Worm (Caenorhabditis elegans) whole organism, L2 larva: Measurements from ENCODE around the gene degt-1.

Experiments used
- F13H6.1 ChIP-seq: sonication (generic microtip); optimal IDR thresholded peaks from 2 replicates; lab custom pipeline; 2016; ENCODE audit warnings: missing genetic modification characterization, missing compliant biosample characterization
- R02D3.7 ChIP-seq: fragments of 150-350 bp; optimal IDR thresholded peaks from 2 replicates; lab custom pipeline; 2014; ENCODE audit warnings: missing biosample characterization, missing genetic modification characterization
- aly-2 ChIP-seq: fragments of 150-350 bp; optimal IDR thresholded peaks from 2 replicates; lab custom pipeline; 2014; ENCODE audit warnings: missing biosample characterization, missing genetic modification characterization
- blmp-1 ChIP-seq: sonication (generic microtip); optimal IDR thresholded peaks from 2 replicates; lab custom pipeline; 2017; ENCODE audit warnings: missing genetic modification characterization, mild to moderate bottlenecking, missing compliant biosample characterization, antibody characterized with exemption, moderate library complexity; ENCODE audit not compliant: insufficient read depth
- ceh-82 ChIP-seq: fragments of 150-350 bp; optimal IDR thresholded peaks from 2 replicates; lab custom pipeline; 2014; ENCODE audit warnings: missing biosample characterization, missing genetic modification characterization
- crh-2 ChIP-seq: sonication (generic microtip); optimal IDR thresholded peaks from 2 replicates; lab custom pipeline; 2017; ENCODE audit warnings: missing biosample characterization, missing genetic modification characterization
- dmd-4 ChIP-seq: sonication (generic microtip); optimal IDR thresholded peaks from 2 replicates; lab custom pipeline; 2017; ENCODE audit warnings: missing biosample characterization, missing genetic modification characterization
- elt-1 ChIP-seq: fragments of 150-350 bp; optimal IDR thresholded peaks from 2 replicates; lab custom pipeline; 2014; ENCODE audit warnings: missing biosample characterization, missing genetic modification characterization
- elt-3 ChIP-seq: sonication (generic microtip); optimal IDR thresholded peaks from 2 replicates; lab custom pipeline; 2017; ENCODE audit warnings: missing biosample characterization, missing genetic modification characterization
- fos-1 ChIP-seq: fragments of 150-350 bp; optimal IDR thresholded peaks from 2 replicates; lab custom pipeline; 2014; ENCODE audit warnings: missing biosample characterization, missing genetic modification characterization
- gmeb-1 ChIP-seq: fragments of 150-350 bp; optimal IDR thresholded peaks from 2 replicates; lab custom pipeline; 2014; ENCODE audit warnings: missing biosample characterization, missing genetic modification characterization
- lin-13 ChIP-seq: fragments of 150-350 bp; optimal IDR thresholded peaks from 2 replicates; lab custom pipeline; 2014; ENCODE audit warnings: missing biosample characterization, missing genetic modification reagents, missing genetic modification characterization
- lsy-2 ChIP-seq, 2 experiments: fragments of 150-350 bp in 1 of 2; sonication (generic microtip) in 1 of 2; optimal IDR thresholded peaks; 2 replicates each; lab custom pipeline; 2014 to 2017; ENCODE audit warnings: missing biosample characterization in 2 of 2, missing genetic modification characterization in 2 of 2
- mab-5 ChIP-seq: fragments of 150-350 bp; optimal IDR thresholded peaks from 2 replicates; lab custom pipeline; 2014; ENCODE audit warnings: missing biosample characterization, missing genetic modification characterization
- mbf-1 ChIP-seq: sonication (generic microtip); optimal IDR thresholded peaks from 2 replicates; lab custom pipeline; 2017; ENCODE audit warnings: missing biosample characterization, missing genetic modification characterization
- nhr-11 ChIP-seq: fragments of 150-350 bp; optimal IDR thresholded peaks from 2 replicates; lab custom pipeline; 2014; ENCODE audit warnings: missing biosample characterization, missing genetic modification characterization
- nhr-12 ChIP-seq: fragments of 150-350 bp; optimal IDR thresholded peaks from 2 replicates; lab custom pipeline; 2014; ENCODE audit warnings: missing biosample characterization, missing genetic modification characterization
- nhr-129 ChIP-seq: fragments of 150-350 bp; optimal IDR thresholded peaks from 2 replicates; lab custom pipeline; 2014; ENCODE audit warnings: missing biosample characterization, missing genetic modification characterization
- nhr-21 ChIP-seq: fragments of 150-350 bp; optimal IDR thresholded peaks from 2 replicates; lab custom pipeline; 2014; ENCODE audit warnings: missing biosample characterization, missing genetic modification characterization
- nhr-23 ChIP-seq: fragments of 150-350 bp; optimal IDR thresholded peaks from 2 replicates; lab custom pipeline; 2014; ENCODE audit warnings: missing biosample characterization, missing genetic modification reagents, missing genetic modification characterization
- nhr-237 ChIP-seq: fragments of 150-350 bp; optimal IDR thresholded peaks from 2 replicates; lab custom pipeline; 2014; ENCODE audit warnings: missing biosample characterization, missing genetic modification characterization
- nhr-6 ChIP-seq: fragments of 150-350 bp; optimal IDR thresholded peaks from 2 replicates; lab custom pipeline; 2014; ENCODE audit warnings: missing biosample characterization, missing genetic modification characterization
- peb-1 ChIP-seq: fragments of 150-350 bp; optimal IDR thresholded peaks from 2 replicates; lab custom pipeline; 2014; ENCODE audit warnings: missing biosample characterization, missing genetic modification characterization
- skn-1 ChIP-seq: sonication (generic microtip); optimal IDR thresholded peaks from 2 replicates; lab custom pipeline; 2017; ENCODE audit warnings: missing biosample characterization, missing genetic modification characterization
- sma-9 ChIP-seq, 2 experiments: fragments of 150-350 bp in 1 of 2; sonication (generic microtip) in 1 of 2; optimal IDR thresholded peaks; 2 replicates each; lab custom pipeline; 2014 to 2016; ENCODE audit warnings: missing genetic modification characterization in 2 of 2, mild to moderate bottlenecking in 1 of 2, missing biosample characterization in 1 of 2, missing compliant biosample characterization in 1 of 2, missing genetic modification reagents in 1 of 2, moderate library complexity in 1 of 2
- unc-39 ChIP-seq: fragments of 150-350 bp; optimal IDR thresholded peaks from 2 replicates; lab custom pipeline; 2014; ENCODE audit warnings: missing biosample characterization, missing genetic modification characterization
- unc-55 ChIP-seq: fragments of 150-350 bp; sonication (generic microtip); optimal IDR thresholded peaks from 3 replicates; lab custom pipeline; 2014; ENCODE audit warnings: missing biosample characterization, missing genetic modification reagents, missing genetic modification characterization
- unc-62 ChIP-seq: fragments of 150-350 bp; optimal IDR thresholded peaks from 2 replicates; lab custom pipeline; 2014; ENCODE audit warnings: missing biosample characterization, missing genetic modification reagents, missing genetic modification characterization
- ztf-1 ChIP-seq: fragments of 200-800 bp; sonication (Bioruptor generic); conservative IDR thresholded peaks from 2 replicates; pipeline ENCODE4 v1.3.6; 2022; ENCODE audit warnings: missing genetic modification characterization, missing compliant biosample characterization
- ztf-11 ChIP-seq: sonication (generic microtip); optimal IDR thresholded peaks from 2 replicates; lab custom pipeline; 2017; ENCODE audit warnings: missing biosample characterization, missing genetic modification characterization

degt-1 gene

DNA sequence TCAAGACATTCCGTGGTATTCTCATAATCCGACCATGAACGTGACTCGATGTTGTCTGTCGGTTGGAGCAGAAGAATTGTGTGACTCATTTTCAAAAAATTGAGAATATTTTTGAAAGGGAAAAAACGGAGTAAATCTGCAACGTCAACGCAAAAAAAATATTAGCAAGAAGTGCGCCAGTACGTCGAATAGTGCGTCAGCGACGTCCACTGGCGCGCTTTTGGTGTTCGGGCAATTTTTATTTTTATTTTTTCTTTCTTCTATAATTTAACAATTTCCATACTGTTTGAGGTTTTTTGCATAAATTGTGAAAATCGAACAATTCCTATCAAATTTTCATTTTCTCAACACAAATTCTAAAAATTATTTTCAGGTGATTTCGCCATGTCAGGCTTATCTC, 38.8 kb downstream of the degt-1 start, which contains the start of the genes erh-1 and lpd-9 (continued):
- peak; percentile 81 to 86 for TF ChIP-seq lsy-2 (tag; optimal IDR thresholded peaks at IDR 0.05; lab: Kevin White, UChicago)
- TF ChIP-seq nhr-12 (tag; lab: Kevin White, UChicago), result no peak
- TF ChIP-seq mbf-1 (tag; lab: Kevin White, UChicago), result no peak
- no peak for TF ChIP-seq dmd-4 (tag; lab: Kevin White, UChicago)
- TF ChIP-seq ztf-11 (tag; lab: Kevin White, UChicago), result no peak
- TF ChIP-seq nhr-23, result no peak
- TF ChIP-seq nhr-237 (tag; lab: Kevin White, UChicago), result no peak
- TF ChIP-seq nhr-6 (tag; lab: Kevin White, UChicago), result no peak
- no peak for TF ChIP-seq ceh-82 (tag; lab: Kevin White, UChicago)
- no peak for TF ChIP-seq elt-3
- no peak for TF ChIP-seq aly-2 (tag; lab: Kevin White, UChicago)
- TF ChIP-seq skn-1 (tag; lab: Kevin White, UChicago), result no peak
- no peak for TF ChIP-seq unc-39 (tag; lab: Kevin White, UChicago)
- TF ChIP-seq unc-62, result no peak
- TF ChIP-seq, all 48 proteins: peak for 20

DNA sequence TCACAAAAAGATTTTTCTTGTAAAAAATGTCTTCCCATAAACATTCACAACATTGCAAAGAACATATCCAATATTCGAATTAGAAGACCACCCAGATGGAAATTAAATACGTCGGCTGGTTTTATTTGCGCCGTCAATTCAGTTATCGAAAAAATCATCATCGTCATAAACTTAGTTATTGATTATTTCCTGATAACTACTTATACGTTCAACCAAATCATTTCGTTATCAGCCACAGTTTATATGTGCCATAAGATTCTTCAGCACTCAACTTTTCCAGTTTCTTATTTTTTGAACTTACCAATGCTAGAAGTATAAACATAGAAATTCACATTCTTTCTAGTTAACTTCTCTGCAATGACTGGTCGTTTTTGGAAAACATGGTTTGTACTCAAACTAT, 40.5 kb downstream of the degt-1 start:
- TF ChIP-seq skn-1 (tag; lab: Kevin White, UChicago), result peak; percentile 46
- TF ChIP-seq nhr-23, result no peak
- TF ChIP-seq crh-2 (tag; lab: Kevin White, UChicago), result peak; percentile 23
- peak; percentile 5 for TF ChIP-seq gmeb-1 (tag; lab: Kevin White, UChicago)
- TF ChIP-seq elt-3, result no peak
- peak; percentile 83 for TF ChIP-seq fos-1
- TF ChIP-seq unc-62, result no peak
- TF ChIP-seq sma-9 (GFP tag; optimal IDR thresholded peaks at IDR 0.05; lab: Kevin White, UChicago), result peak; percentile 32
- no peak for TF ChIP-seq sma-9 (tag; optimal IDR thresholded peaks at IDR 0.05; lab: Kevin White, UChicago)

DNA sequence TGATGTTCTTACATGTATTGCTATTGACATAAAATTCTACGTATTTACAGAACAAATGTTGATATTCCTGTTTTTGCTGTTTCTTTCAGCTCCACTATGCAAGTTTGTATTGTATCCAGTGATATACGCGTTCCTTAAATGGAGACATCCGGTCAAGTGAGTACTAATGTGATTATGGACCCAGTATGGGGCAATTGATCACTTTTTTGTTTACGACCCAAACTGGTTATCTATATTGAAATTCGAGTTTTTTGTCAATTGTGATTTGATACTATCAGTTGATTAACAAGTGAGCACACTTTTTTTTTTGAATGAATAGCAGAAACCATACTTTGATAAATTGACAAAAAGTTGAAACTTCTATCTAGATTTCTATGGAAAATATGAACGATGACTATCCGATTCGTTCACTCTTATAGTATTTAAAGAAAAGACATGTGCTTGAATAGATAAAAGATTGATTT, 41.7 kb downstream of the degt-1 start, which contains the start of gene T21C9.6:
Gene T21C9.6 (plus strand): TSS at position 51 of the 464 bp plus-strand sequence.
- TF ChIP-seq unc-39 (tag; lab: Kevin White, UChicago), result no peak
- TF ChIP-seq fos-1, result peak; percentile 30
- no peak for TF ChIP-seq ztf-1 (GFP tag; lab: Robert Waterston, UW)
- TF ChIP-seq peb-1, result no peak

DNA sequence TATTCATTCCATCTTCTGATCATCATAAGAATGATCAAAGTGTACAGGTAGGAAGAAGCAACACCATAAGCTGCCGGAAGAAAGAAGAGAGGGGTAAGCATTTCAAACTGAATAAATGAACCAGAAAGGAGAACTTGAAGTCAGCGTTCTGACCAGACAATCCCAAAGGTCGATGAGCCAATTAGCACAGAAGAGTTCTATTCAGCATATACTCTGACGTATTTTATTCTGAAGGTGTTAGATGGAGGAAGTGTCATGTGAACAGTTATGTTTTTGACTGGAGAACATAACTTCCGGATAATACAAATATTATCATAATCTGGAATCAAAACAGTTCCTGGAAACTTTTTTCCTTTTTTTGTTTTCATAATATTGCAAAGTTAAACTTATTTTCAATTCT, 48.6 kb downstream of the degt-1 start, which contains the start of gene srg-32:
Gene srg-32 (minus strand): TSS at position 101 of the 400 bp plus-strand sequence.
- TF ChIP-seq nhr-6 (tag; lab: Kevin White, UChicago) (no peak), nhr-11 (tag; lab: Kevin White, UChicago) (no peak), unc-55 (no peak), skn-1 (tag; lab: Kevin White, UChicago) (no peak), R02D3.7 (no peak)

DNA sequence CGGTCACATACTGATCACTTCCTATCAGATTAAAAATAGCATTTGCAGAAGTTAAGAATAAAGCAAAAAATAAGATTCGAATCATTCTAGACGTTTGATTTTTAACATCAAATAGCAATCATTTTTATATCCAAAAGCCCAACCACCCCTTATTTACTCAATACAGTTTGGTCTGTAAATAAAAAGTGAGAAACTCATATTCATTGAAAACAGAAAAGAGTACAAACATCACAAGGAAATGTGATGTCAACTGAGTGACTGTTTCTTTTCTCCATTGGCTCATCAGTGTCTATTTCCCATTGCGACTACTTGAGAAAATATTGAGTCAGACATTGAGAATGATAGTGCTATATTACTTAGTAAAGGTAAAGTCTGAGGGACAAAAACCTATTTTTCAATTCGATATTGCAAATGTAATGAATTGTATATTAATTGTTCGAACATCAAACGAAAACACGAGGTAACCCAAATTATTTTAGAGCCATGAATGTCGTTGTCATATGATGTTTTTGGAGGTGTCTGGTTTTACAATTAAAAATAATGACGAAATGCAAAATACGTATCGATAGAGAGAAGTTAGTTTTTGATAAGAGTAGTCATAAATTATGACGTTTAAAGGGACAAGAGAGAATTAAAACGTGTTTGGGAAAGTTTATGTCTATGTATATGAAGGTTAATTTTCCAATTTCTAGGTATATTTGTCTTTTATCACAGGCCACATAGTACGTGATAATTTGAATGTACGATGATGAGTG, 49.8 kb downstream of the degt-1 start, which contains the start of gene ttr-23:
Gene ttr-23 (minus strand): TSS at position 87 of the 755 bp plus-strand sequence.
- TF ChIP-seq nhr-129 (tag; lab: Kevin White, UChicago) (peak; percentile 54), crh-2 (tag; lab: Kevin White, UChicago) (peak; percentile 32), mab-5 (tag; lab: Kevin White, UChicago) (no peak), fos-1 (peak; percentile 44)

- no peak for TF ChIP-seq mab-5 (tag; lab: Kevin White, UChicago)
- TF ChIP-seq nhr-237 (tag; lab: Kevin White, UChicago), result no peak
- TF ChIP-seq gmeb-1 (tag; lab: Kevin White, UChicago), result no peak
- TF ChIP-seq nhr-21, result no peak
- no peak for TF ChIP-seq sma-9 (GFP tag; optimal IDR thresholded peaks at IDR 0.05; lab: Kevin White, UChicago)
- no peak for TF ChIP-seq sma-9 (tag; optimal IDR thresholded peaks at IDR 0.05; lab: Kevin White, UChicago)
- no peak for TF ChIP-seq lin-13 (GFP tag; lab: Kevin White, UChicago)
- no peak for TF ChIP-seq F13H6.1 (tag; lab: Kevin White, UChicago)
- no peak for TF ChIP-seq ztf-1 (GFP tag; lab: Robert Waterston, UW)
- no peak for TF ChIP-seq blmp-1 (tag; lab: Kevin White, UChicago)
- no peak for TF ChIP-seq fos-1
- TF ChIP-seq elt-1, result no peak
These were observed 52.4 kb downstream of the degt-1 start, which contains the start of gene T21C9.9 for ce11 chrV:10592479-10592878. Gene T21C9.9 (minus strand): TSS chrV:10592579.
